Fruit fly (Drosophila melanogaster) whole organism, embryonic: Measurements from ENCODE around the gene TTLL6B.

ENCODE experiments used
- CG12071 ChIP-seq: fragments of 200-800 bp; sonication (Bioruptor generic); optimal IDR thresholded peaks from 3 replicates; lab custom pipeline; 2018; ENCODE audit warnings: missing biosample characterization, mild to moderate bottlenecking, missing genetic modification characterization
- CG14014 ChIP-seq: fragments of 200-800 bp; sonication (Bioruptor generic); IDR thresholded peaks from 2 replicates; pipeline ENCODE4 v1.3.6; 2022; ENCODE audit warnings: missing biosample characterization, missing genetic modification characterization
- CG14050 ChIP-seq: fragments of 200-800 bp; sonication (Bioruptor generic); IDR thresholded peaks from 3 replicates; pipeline ENCODE4 v1.3.6; 2022; ENCODE audit warnings: missing biosample characterization, missing genetic modification characterization
- CG15696 ChIP-seq: fragments of 200-800 bp; sonication (Bioruptor generic); optimal IDR thresholded peaks from 2 replicates; lab custom pipeline; 2019; ENCODE audit warnings: missing biosample characterization, mild to moderate bottlenecking, missing genetic modification characterization, moderate library complexity
- CG16815 ChIP-seq: fragments of 200-800 bp; sonication (Bioruptor generic); optimal IDR thresholded peaks from 3 replicates; lab custom pipeline; 2017; ENCODE audit warnings: missing biosample characterization, mild to moderate bottlenecking, missing genetic modification characterization
- CG17359 ChIP-seq: fragments of 200-800 bp; sonication (Bioruptor generic); optimal IDR thresholded peaks from 3 replicates; lab custom pipeline; 2018; ENCODE audit warnings: missing biosample characterization, mild to moderate bottlenecking, missing genetic modification characterization, moderate library complexity
- CG17612 ChIP-seq: fragments of 200-800 bp; sonication (Bioruptor generic); IDR thresholded peaks from 2 replicates; pipeline ENCODE4 v1.3.6; 2022; ENCODE audit warnings: missing biosample characterization, missing genetic modification characterization
- CG18262 ChIP-seq: fragments of 200-800 bp; optimal IDR thresholded peaks from 3 replicates; lab custom pipeline; 2019; ENCODE audit warnings: missing biosample characterization, mild to moderate bottlenecking, missing genetic modification characterization, moderate library complexity
- CG18599 ChIP-seq: fragments of 200-800 bp; sonication (Bioruptor generic); optimal IDR thresholded peaks from 3 replicates; lab custom pipeline; 2017; ENCODE audit warnings: missing biosample characterization, missing genetic modification characterization, mild to moderate bottlenecking, moderate library complexity, missing genetic modification reagents
- CG18764 ChIP-seq: fragments of 200-800 bp; sonication (Bioruptor generic); optimal IDR thresholded peaks from 3 replicates; lab custom pipeline; 2016; ENCODE audit warnings: missing biosample characterization, missing genetic modification characterization
- CG2678 ChIP-seq: fragments of 200-800 bp; sonication (Bioruptor generic); optimal IDR thresholded peaks from 3 replicates; lab custom pipeline; 2019; ENCODE audit warnings: missing biosample characterization, mild to moderate bottlenecking, missing genetic modification characterization, moderate library complexity
- CG30020 ChIP-seq: fragments of 200-800 bp; optimal IDR thresholded peaks from 2 replicates; lab custom pipeline; 2019; ENCODE audit warnings: missing biosample characterization, mild to moderate bottlenecking, missing genetic modification characterization, moderate library complexity
- CG5180 ChIP-seq: fragments of 200-800 bp; sonication (Bioruptor generic); optimal IDR thresholded peaks from 3 replicates; lab custom pipeline; 2017; ENCODE audit warnings: missing biosample characterization, missing genetic modification characterization, mild to moderate bottlenecking, moderate library complexity, missing genetic modification reagents
- CG6689 ChIP-seq: fragments of 200-800 bp; sonication (Bioruptor generic); IDR thresholded peaks from 2 replicates; pipeline ENCODE4 v1.3.6; 2022; ENCODE audit warnings: missing biosample characterization, missing genetic modification characterization
- Chrac-16 ChIP-seq: fragments of 200-800 bp; sonication (Bioruptor generic); optimal IDR thresholded peaks from 3 replicates; lab custom pipeline; 2016; ENCODE audit warnings: missing biosample characterization, missing genetic modification characterization
- CrebB ChIP-seq: fragments of 200-800 bp; sonication (Bioruptor generic); optimal IDR thresholded peaks from 3 replicates; lab custom pipeline; 2018; ENCODE audit warnings: missing biosample characterization, mild to moderate bottlenecking, missing genetic modification characterization
- D19A ChIP-seq: fragments of 200-800 bp; optimal IDR thresholded peaks from 3 replicates; lab custom pipeline; 2019; ENCODE audit warnings: missing biosample characterization, mild to moderate bottlenecking, missing genetic modification characterization, moderate library complexity
- Dad ChIP-seq: fragments of 200-800 bp; sonication (Bioruptor generic); optimal IDR thresholded peaks from 3 replicates; lab custom pipeline; 2016; ENCODE audit warnings: missing biosample characterization, missing genetic modification characterization
- Dbx ChIP-seq: fragments of 200-800 bp; sonication (Bioruptor generic); IDR thresholded peaks from 3 replicates; pipeline ENCODE4 v1.3.6; 2022; ENCODE audit warnings: missing biosample characterization, missing genetic modification characterization
- Dip2 ChIP-seq: fragments of 200-800 bp; sonication (Bioruptor generic); IDR thresholded peaks from 2 replicates; pipeline ENCODE4 v1.3.6; 2022; ENCODE audit warnings: missing biosample characterization, missing genetic modification characterization
- Ets65A ChIP-seq: fragments of 200-800 bp; sonication (Bioruptor generic); peaks from one replicate; lab custom pipeline; 2016; ENCODE audit warnings: missing biosample characterization, missing genetic modification characterization
- Fer2 ChIP-seq: fragments of 200-800 bp; sonication (Bioruptor generic); optimal IDR thresholded peaks from 2 replicates; lab custom pipeline; 2018; ENCODE audit warnings: missing biosample characterization, mild to moderate bottlenecking, missing genetic modification characterization, moderate library complexity
- Fer3 ChIP-seq: fragments of 200-800 bp; sonication (Bioruptor generic); optimal IDR thresholded peaks from 2 replicates; lab custom pipeline; 2018; ENCODE audit warnings: missing biosample characterization, mild to moderate bottlenecking, missing genetic modification characterization, moderate library complexity
- HLH54F ChIP-seq: fragments of 200-800 bp; sonication (Bioruptor generic); optimal IDR thresholded peaks from 3 replicates; lab custom pipeline; 2016; ENCODE audit warnings: missing biosample characterization, missing genetic modification characterization
- NC2β ChIP-seq: fragments of 200-800 bp; sonication (Bioruptor generic); optimal IDR thresholded peaks from 2 replicates; lab custom pipeline; 2016; ENCODE audit warnings: missing biosample characterization, missing genetic modification characterization
- NfI ChIP-seq: fragments of 200-800 bp; sonication (Bioruptor generic); optimal IDR thresholded peaks from 3 replicates; lab custom pipeline; 2018; ENCODE audit warnings: missing biosample characterization, mild to moderate bottlenecking, missing genetic modification characterization, moderate library complexity
- Opbp ChIP-seq: fragments of 200-800 bp; sonication (Bioruptor generic); IDR thresholded peaks from 3 replicates; pipeline ENCODE4 v1.3.6; 2022; ENCODE audit warnings: missing biosample characterization, missing genetic modification characterization; ENCODE audit not compliant: partially characterized antibody
- Side ChIP-seq: fragments of 200-800 bp; sonication (Bioruptor generic); optimal IDR thresholded peaks from 2 replicates; lab custom pipeline; 2016; ENCODE audit warnings: missing biosample characterization, missing genetic modification characterization
- Ssrp ChIP-seq: fragments of 200-800 bp; sonication (Bioruptor generic); optimal IDR thresholded peaks from 2 replicates; lab custom pipeline; 2018; ENCODE audit warnings: missing biosample characterization, mild to moderate bottlenecking, missing genetic modification characterization, moderate library complexity
- Taf1 ChIP-seq: fragments of 200-800 bp; sonication (Bioruptor generic); IDR thresholded peaks from 2 replicates; pipeline ENCODE4 v1.3.6; 2022; ENCODE audit warnings: missing biosample characterization, missing genetic modification characterization
- Xrp1 ChIP-seq: fragments of 200-800 bp; sonication (Bioruptor generic); IDR thresholded peaks from 2 replicates; pipeline ENCODE4 v1.3.6; 2022; ENCODE audit warnings: missing biosample characterization, missing genetic modification characterization
- ac ChIP-seq: fragments of 200-800 bp; sonication (Bioruptor generic); optimal IDR thresholded peaks from 3 replicates; lab custom pipeline; 2017; ENCODE audit warnings: missing biosample characterization, mild to moderate bottlenecking, missing genetic modification characterization
- al ChIP-seq: fragments of 200-800 bp; sonication (Bioruptor generic); IDR thresholded peaks from 2 replicates; pipeline ENCODE4 v1.3.6; 2022; ENCODE audit warnings: missing biosample characterization, missing genetic modification characterization
- bcd ChIP-seq: fragments of 200-800 bp; sonication (Bioruptor generic); optimal IDR thresholded peaks from 2 replicates; lab custom pipeline; 2017; ENCODE audit warnings: missing biosample characterization, mild to moderate bottlenecking, missing genetic modification characterization
- cas ChIP-seq: fragments of 200-800 bp; sonication (Bioruptor generic); IDR thresholded peaks from 2 replicates; pipeline ENCODE4 v1.3.6; 2022; ENCODE audit warnings: missing biosample characterization, missing genetic modification characterization
- gt ChIP-seq: fragments of 200-800 bp; sonication (Bioruptor generic); IDR thresholded peaks from 2 replicates; pipeline ENCODE4 v1.3.6; 2022; ENCODE audit warnings: missing biosample characterization, missing genetic modification characterization
- h ChIP-seq: fragments of >200 bp; optimal IDR thresholded peaks from 2 replicates; lab custom pipeline; 2017
- her ChIP-seq: fragments of 200-800 bp; sonication (Bioruptor generic); optimal IDR thresholded peaks from 2 replicates; lab custom pipeline; 2016; ENCODE audit warnings: missing biosample characterization, missing genetic modification characterization
- klu ChIP-seq: fragments of 200-800 bp; sonication (Bioruptor generic); IDR thresholded peaks from 2 replicates; pipeline ENCODE4 v1.3.6; 2022; ENCODE audit warnings: missing biosample characterization, missing genetic modification characterization
- lmd ChIP-seq: fragments of 200-800 bp; sonication (Bioruptor generic); IDR thresholded peaks from 2 replicates; pipeline ENCODE4 v1.3.6; 2022; ENCODE audit warnings: missing biosample characterization, missing genetic modification characterization
- luna ChIP-seq: fragments of 200-800 bp; sonication (Bioruptor generic); optimal IDR thresholded peaks from 2 replicates; lab custom pipeline; 2016; ENCODE audit warnings: missing biosample characterization, missing genetic modification characterization
- pfk ChIP-seq: fragments of 200-800 bp; sonication (Bioruptor generic); optimal IDR thresholded peaks from 2 replicates; lab custom pipeline; 2018; ENCODE audit warnings: missing biosample characterization, mild to moderate bottlenecking, missing genetic modification characterization, moderate library complexity
- phol ChIP-seq: fragments of 200-800 bp; sonication (Bioruptor generic); optimal IDR thresholded peaks from 3 replicates; lab custom pipeline; 2018; ENCODE audit warnings: missing biosample characterization, mild to moderate bottlenecking, missing genetic modification characterization, moderate library complexity
- pros ChIP-seq: fragments of 200-800 bp; sonication (Bioruptor generic); optimal IDR thresholded peaks from 3 replicates; lab custom pipeline; 2019; ENCODE audit warnings: missing biosample characterization, mild to moderate bottlenecking, missing genetic modification characterization, moderate library complexity
- pzg ChIP-seq: fragments of 200-800 bp; sonication (Bioruptor generic); optimal IDR thresholded peaks from 3 replicates; lab custom pipeline; 2018; ENCODE audit warnings: missing biosample characterization, mild to moderate bottlenecking, missing genetic modification characterization, moderate library complexity
- sqz ChIP-seq: fragments of 200-800 bp; sonication (Bioruptor generic); optimal IDR thresholded peaks from 3 replicates; lab custom pipeline; 2018; ENCODE audit warnings: missing biosample characterization, mild to moderate bottlenecking, missing genetic modification characterization
- ttk ChIP-seq: fragments of 200-800 bp; sonication (Bioruptor generic); IDR thresholded peaks from 2 replicates; pipeline ENCODE4 v2.1.2; 2022; ENCODE audit warnings: missing biosample characterization, missing genetic modification characterization
- wor ChIP-seq: fragments of 200-800 bp; sonication (Bioruptor generic); IDR thresholded peaks from 2 replicates; pipeline ENCODE4 v1.3.6; 2022; ENCODE audit warnings: missing biosample characterization, missing genetic modification characterization
- z ChIP-seq: fragments of 200-800 bp; sonication (Bioruptor generic); IDR thresholded peaks from 3 replicates; pipeline ENCODE4 v1.3.6; 2022; ENCODE audit warnings: missing biosample characterization, missing genetic modification characterization
- zfh1 ChIP-seq: fragments of 200-800 bp; sonication (Bioruptor generic); IDR thresholded peaks from 3 replicates; pipeline ENCODE4 v1.3.6; 2022; ENCODE audit warnings: missing biosample characterization, missing genetic modification characterization

Gene TTLL6B

DNA sequence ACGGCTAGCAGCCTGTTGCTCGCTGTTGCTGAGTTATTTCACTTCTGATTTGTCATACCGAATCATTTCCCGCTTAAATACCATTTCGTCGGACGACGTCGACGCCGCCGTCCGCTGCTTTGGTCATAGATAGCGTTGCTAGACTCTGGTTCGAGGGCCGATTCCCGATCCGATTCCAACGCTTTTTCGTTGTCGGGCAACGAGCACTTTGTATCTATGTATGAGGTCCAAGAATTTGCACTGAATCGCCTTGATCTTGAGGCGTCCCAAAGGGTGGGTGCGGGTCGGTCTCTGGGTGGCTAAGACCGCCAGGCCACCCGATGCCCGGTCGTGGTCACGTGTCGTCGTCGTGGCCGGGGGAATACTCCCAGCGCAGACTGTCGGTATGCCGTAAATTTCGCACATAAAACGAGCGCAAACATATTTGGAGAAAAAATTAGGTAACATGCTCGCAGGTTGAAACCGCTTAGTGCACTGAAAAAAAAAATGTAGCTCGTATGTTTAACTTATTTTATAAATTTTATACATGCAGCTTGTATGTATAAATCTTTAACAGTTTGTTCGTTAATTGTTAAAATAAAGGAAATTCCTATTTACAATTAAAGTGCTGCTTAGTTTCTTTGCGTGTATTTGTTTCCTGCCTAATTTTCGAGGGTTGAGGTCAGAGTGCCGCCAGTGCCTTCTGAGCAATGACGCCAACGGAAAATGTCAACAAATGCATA, 41.5 kb upstream of the TTLL6B start, which contains the start of gene CG3348 (continued):
- TF ChIP-seq CG6689 (peak; percentile 59), Dbx (GFP tag; lab: Robert Waterston, UW) (peak; percentile 89), CG18599 (peak; percentile 95), cas (0 out of 2 replicates have a peak, but pooled peaks have one; percentile 49), Ssrp (tag; lab: Kevin White, UChicago) (peak; percentile 47), CG17612 (GFP tag; lab: Robert Waterston, UW) (peak; percentile 63; the same call in 1 of the 2 replicates), sqz (GFP tag; lab: Kevin White, UChicago) (no peak), HLH54F (GFP tag; lab: Kevin White, UChicago) (peak; percentile 64), z (GFP tag; lab: Robert Waterston, UW) (no peak), CG18764 (GFP tag; lab: Kevin White, UChicago) (peak; percentile 4), Fer3 (peak; percentile 89), lmd (GFP tag; lab: Robert Waterston, UW) (peak; percentile 70), CG14050 (GFP tag; lab: Robert Waterston, UW) (0 out of 3 replicates have a peak, but pooled peaks have one; percentile 14), CG18262 (peak; percentile 40), Dad (GFP tag; lab: Kevin White, UChicago) (no peak), phol (tag; lab: Kevin White, UChicago) (peak; percentile 67), Ets65A (GFP tag; lab: Kevin White, UChicago) (peak; percentile 63), zfh1 (peak; percentile 83), CG16815 (GFP tag; lab: Kevin White, UChicago) (peak; percentile 64), Dip2 (no peak), Taf1 (peak; percentile 78), bcd (GFP tag; lab: Kevin White, UChicago) (peak; percentile 82), Opbp (no peak), gt (GFP tag; lab: Robert Waterston, UW) (no peak), ttk (GFP tag; lab: Robert Waterston, UW) (peak; percentile 63), CG30020 (tag; lab: Kevin White, UChicago) (no peak), Xrp1 (GFP tag; lab: Robert Waterston, UW) (peak; percentile 75), CG14014 (GFP tag; lab: Robert Waterston, UW) (peak; percentile 72), Side (GFP tag; lab: Kevin White, UChicago) (peak; percentile 61), wor (0 out of 2 replicates have a peak, but pooled peaks have one; percentile 16), D19A (tag; lab: Kevin White, UChicago) (peak; percentile 38), ac (GFP tag; lab: Kevin White, UChicago) (no peak), Fer2 (tag; lab: Kevin White, UChicago) (peak; percentile 65), CG12071 (GFP tag; lab: Kevin White, UChicago) (peak; percentile 62), her (GFP tag; lab: Kevin White, UChicago) (peak; percentile 42), pros (no peak), NC2β (GFP tag; lab: Kevin White, UChicago) (peak; percentile 2), CG17359 (tag; lab: Kevin White, UChicago) (peak; percentile 78), CG5180 (peak; percentile 4), pzg (GFP tag; lab: Kevin White, UChicago) (no peak), klu (GFP tag; lab: Robert Waterston, UW) (peak; percentile 71), NfI (GFP tag; lab: Kevin White, UChicago) (peak; percentile 72), al (GFP tag; lab: Robert Waterston, UW) (peak; percentile 83), CrebB (peak; percentile 37), pfk (GFP tag; lab: Kevin White, UChicago) (no peak), h (lab: Kevin White, UChicago) (no peak), luna (no peak), Chrac-16 (peak; percentile 56), CG2678 (tag; lab: Kevin White, UChicago) (peak; percentile 87), CG15696 (tag; lab: Kevin White, UChicago) (peak; percentile 64)
